Worm (Caenorhabditis elegans) whole organism, L1 larva: ENCODE results near the gene srbc-22.

Source experiments
- C04F5.9 ChIP-seq: sonication (generic microtip); optimal IDR thresholded peaks from 2 replicates; lab custom pipeline; 2016; ENCODE audit warnings: missing genetic modification characterization, missing compliant biosample characterization
- C16A3.4 ChIP-seq: fragments of 150-350 bp; optimal IDR thresholded peaks from 2 replicates; lab custom pipeline; 2014; ENCODE audit warnings: missing biosample characterization, missing genetic modification characterization
- F16B12.6 ChIP-seq: fragments of 150-350 bp; optimal IDR thresholded peaks from 2 replicates; lab custom pipeline; 2014; ENCODE audit warnings: missing biosample characterization, missing genetic modification characterization
- aha-1 ChIP-seq: fragments of 150-350 bp; optimal IDR thresholded peaks from 2 replicates; lab custom pipeline; 2014; ENCODE audit warnings: missing biosample characterization, missing genetic modification characterization
- alr-1 ChIP-seq: fragments of 200-800 bp; sonication (Bioruptor generic); optimal IDR thresholded peaks from 2 replicates; lab custom pipeline; 2018; ENCODE audit warnings: borderline replicate concordance, mild to moderate bottlenecking, missing genetic modification characterization, missing compliant biosample characterization
- aly-2 ChIP-seq: fragments of 150-350 bp; optimal IDR thresholded peaks from 2 replicates; lab custom pipeline; 2014; ENCODE audit warnings: missing biosample characterization, missing genetic modification characterization
- blmp-1 ChIP-seq: fragments of 150-350 bp; optimal IDR thresholded peaks from 2 replicates; lab custom pipeline; 2014; ENCODE audit warnings: missing biosample characterization, missing genetic modification characterization
- ceh-63 ChIP-seq: fragments of 200-800 bp; sonication (Bioruptor generic); optimal IDR thresholded peaks from 2 replicates; lab custom pipeline; 2018; ENCODE audit warnings: mild to moderate bottlenecking, missing genetic modification characterization, missing compliant biosample characterization
- ceh-8 ChIP-seq: fragments of 200-800 bp; sonication (Bioruptor generic); optimal IDR thresholded peaks from 2 replicates; lab custom pipeline; 2018; ENCODE audit warnings: mild to moderate bottlenecking, missing genetic modification characterization, moderate library complexity, missing compliant biosample characterization
- ces-1 ChIP-seq: fragments of 150-350 bp; optimal IDR thresholded peaks from 2 replicates; lab custom pipeline; 2014; ENCODE audit warnings: missing biosample characterization, missing genetic modification reagents, missing genetic modification characterization
- dpl-1 ChIP-seq, 3 experiments: fragments of 150-350 bp in 2 of 3; sonication (generic microtip) in 1 of 3; optimal IDR thresholded peaks; 2 replicates each; lab custom pipeline; 2014 to 2017; ENCODE audit warnings: missing biosample characterization in 3 of 3, missing genetic modification characterization in 3 of 3, missing genetic modification reagents in 3 of 3
- efl-1 ChIP-seq, 4 experiments: fragments of 150-350 bp; optimal IDR thresholded peaks in 3 of 4; peaks in 1 of 4; 1 replicate in 1 of 4; 2 replicates in 3 of 4; lab custom pipeline; 2014; ENCODE audit warnings: missing biosample characterization in 2 of 4, missing genetic modification characterization in 2 of 4, missing genetic modification reagents in 2 of 4
- egl-13 ChIP-seq: sonication (generic microtip); optimal IDR thresholded peaks from 2 replicates; lab custom pipeline; 2016; ENCODE audit warnings: missing genotype, missing genetic modification reagents, missing genetic modification characterization, missing compliant biosample characterization
- egl-27 ChIP-seq, 2 experiments: fragments of 150-350 bp in 1 of 2; sonication (generic microtip); optimal IDR thresholded peaks; 3 replicates each; lab custom pipeline; 2017 to 2018; ENCODE audit warnings: missing biosample characterization in 2 of 2, missing genetic modification characterization in 2 of 2, missing genetic modification reagents in 2 of 2
- elt-3 ChIP-seq, 6 experiments: fragments of 150-350 bp in 1 of 6; sonication (generic microtip); optimal IDR thresholded peaks; 2 replicates each; lab custom pipeline; 2017 to 2018; ENCODE audit warnings: missing biosample characterization in 6 of 6, missing genetic modification characterization in 6 of 6, inconsistent platforms in 1 of 6
- fkh-10 ChIP-seq: sonication (generic microtip); optimal IDR thresholded peaks from 2 replicates; lab custom pipeline; 2017; ENCODE audit warnings: missing biosample characterization, missing genetic modification reagents, missing genetic modification characterization
- fkh-4 ChIP-seq: sonication (generic microtip); optimal IDR thresholded peaks from 2 replicates; lab custom pipeline; 2016; ENCODE audit warnings: missing compliant biosample characterization, missing genetic modification characterization, borderline replicate concordance
- fos-1 ChIP-seq: fragments of 150-350 bp; optimal IDR thresholded peaks from 2 replicates; lab custom pipeline; 2014; ENCODE audit warnings: missing biosample characterization, missing genetic modification characterization
- hlh-4 ChIP-seq: sonication (generic microtip); optimal IDR thresholded peaks from 2 replicates; lab custom pipeline; 2016; ENCODE audit warnings: mild to moderate bottlenecking, missing genetic modification characterization, missing compliant biosample characterization
- irx-1 ChIP-seq: sonication (generic microtip); optimal IDR thresholded peaks from 2 replicates; lab custom pipeline; 2016; ENCODE audit warnings: missing genetic modification characterization, missing compliant biosample characterization
- lin-13 ChIP-seq: fragments of 150-350 bp; optimal IDR thresholded peaks from 2 replicates; lab custom pipeline; 2014; ENCODE audit warnings: missing biosample characterization, missing genetic modification reagents, missing genetic modification characterization
- lin-14 ChIP-seq: fragments of 200-800 bp; sonication (Bioruptor generic); optimal IDR thresholded peaks from 2 replicates; lab custom pipeline; 2018; ENCODE audit warnings: mild to moderate bottlenecking, missing genetic modification characterization, moderate library complexity, missing compliant biosample characterization
- lin-15B ChIP-seq: fragments of 150-350 bp; sonication (generic microtip); optimal IDR thresholded peaks from 3 replicates; lab custom pipeline; 2014; ENCODE audit warnings: missing biosample characterization, missing genetic modification characterization
- lin-35 ChIP-seq, 2 experiments: fragments of 150-350 bp; optimal IDR thresholded peaks; 2 replicates each; lab custom pipeline; 2014; ENCODE audit warnings: missing biosample characterization in 2 of 2, missing genetic modification characterization in 2 of 2, missing genetic modification reagents in 2 of 2
- lir-3 ChIP-seq: sonication (generic microtip); optimal IDR thresholded peaks from 2 replicates; lab custom pipeline; 2016; ENCODE audit warnings: mild to moderate bottlenecking, missing genetic modification characterization, moderate library complexity, missing compliant biosample characterization; ENCODE audit not compliant: poor library complexity
- lsy-2 ChIP-seq, 2 experiments: fragments of 150-350 bp; optimal IDR thresholded peaks; 2 replicates each; lab custom pipeline; 2014; ENCODE audit warnings: missing biosample characterization in 2 of 2, missing genetic modification characterization in 2 of 2
- mab-9 ChIP-seq: fragments of 200-800 bp; sonication (Bioruptor generic); IDR thresholded peaks from 2 replicates; pipeline ENCODE4 v1.3.6; 2022; ENCODE audit warnings: missing genetic modification reagents, missing genetic modification characterization, missing compliant biosample characterization
- mef-2 ChIP-seq: fragments of 150-350 bp; optimal IDR thresholded peaks from 2 replicates; lab custom pipeline; 2014; ENCODE audit warnings: missing biosample characterization, missing genetic modification characterization
- nhr-11 ChIP-seq: fragments of 150-350 bp; optimal IDR thresholded peaks from 2 replicates; lab custom pipeline; 2014; ENCODE audit warnings: missing biosample characterization, missing genetic modification characterization
- nhr-12 ChIP-seq: sonication (generic microtip); optimal IDR thresholded peaks from 2 replicates; lab custom pipeline; 2017; ENCODE audit warnings: missing biosample characterization, missing genetic modification characterization
- nhr-19 ChIP-seq: fragments of 200-800 bp; sonication (Bioruptor generic); conservative IDR thresholded peaks from 2 replicates; pipeline ENCODE4 v1.3.6; 2022; ENCODE audit warnings: missing genetic modification characterization, missing compliant biosample characterization
- nhr-20 ChIP-seq: sonication (generic microtip); optimal IDR thresholded peaks from 2 replicates; lab custom pipeline; 2016; ENCODE audit warnings: mild to moderate bottlenecking, missing genetic modification characterization, missing compliant biosample characterization
- nhr-237 ChIP-seq: fragments of 150-350 bp; optimal IDR thresholded peaks from 2 replicates; lab custom pipeline; 2014; ENCODE audit warnings: missing biosample characterization, missing genetic modification characterization
- nhr-28 ChIP-seq: fragments of 150-350 bp; optimal IDR thresholded peaks from 2 replicates; lab custom pipeline; 2014; ENCODE audit warnings: missing biosample characterization, missing genetic modification characterization
- nhr-47 ChIP-seq: sonication (generic microtip); optimal IDR thresholded peaks from 2 replicates; lab custom pipeline; 2016; ENCODE audit warnings: mild to moderate bottlenecking, missing genetic modification characterization, moderate library complexity, missing compliant biosample characterization
- nhr-71 ChIP-seq: sonication (generic microtip); optimal IDR thresholded peaks from 2 replicates; lab custom pipeline; 2016; ENCODE audit warnings: mild to moderate bottlenecking, missing genetic modification characterization, moderate library complexity, missing compliant biosample characterization
- nhr-84 ChIP-seq: sonication (generic microtip); optimal IDR thresholded peaks from 2 replicates; lab custom pipeline; 2017; ENCODE audit warnings: missing biosample characterization, missing genetic modification characterization
- nhr-90 ChIP-seq: sonication (generic microtip); optimal IDR thresholded peaks from 2 replicates; lab custom pipeline; 2016; ENCODE audit warnings: mild to moderate bottlenecking, missing genetic modification characterization, missing compliant biosample characterization; ENCODE audit not compliant: poor library complexity
- pax-3 ChIP-seq: fragments of 200-800 bp; sonication (Bioruptor generic); optimal IDR thresholded peaks from 2 replicates; lab custom pipeline; 2018; ENCODE audit warnings: mild to moderate bottlenecking, missing genetic modification characterization, moderate library complexity, missing compliant biosample characterization
- snpc-4 ChIP-seq: fragments of 150-350 bp; optimal IDR thresholded peaks from 2 replicates; lab custom pipeline; 2014; ENCODE audit warnings: missing biosample characterization, missing genetic modification characterization
- snu-23 ChIP-seq: sonication (generic microtip); optimal IDR thresholded peaks from 2 replicates; lab custom pipeline; 2016; ENCODE audit warnings: missing genetic modification characterization, missing compliant biosample characterization
- sox-4 ChIP-seq: sonication (generic microtip); optimal IDR thresholded peaks from 2 replicates; lab custom pipeline; 2016; ENCODE audit warnings: missing genetic modification characterization, missing compliant biosample characterization
- sup-37 ChIP-seq: fragments of 200-800 bp; sonication (Bioruptor generic); optimal IDR thresholded peaks from 2 replicates; lab custom pipeline; 2018; ENCODE audit warnings: mild to moderate bottlenecking, missing genetic modification characterization, missing compliant biosample characterization
- tbx-2 ChIP-seq: sonication (generic microtip); optimal IDR thresholded peaks from 2 replicates; lab custom pipeline; 2016; ENCODE audit warnings: missing genetic modification characterization, missing compliant biosample characterization
- unc-30 ChIP-seq: sonication (generic microtip); optimal IDR thresholded peaks from 2 replicates; lab custom pipeline; 2017; ENCODE audit warnings: missing biosample characterization, missing genetic modification characterization
- unc-62 ChIP-seq: fragments of 150-350 bp; optimal IDR thresholded peaks from 2 replicates; lab custom pipeline; 2014; ENCODE audit warnings: missing biosample characterization, missing genetic modification reagents, missing genetic modification characterization
- xbp-1 ChIP-seq: sonication (generic microtip); optimal IDR thresholded peaks from 2 replicates; lab custom pipeline; 2016; ENCODE audit warnings: missing genetic modification characterization, missing compliant biosample characterization
- zip-4 ChIP-seq: fragments of 200-800 bp; sonication (Bioruptor generic); optimal IDR thresholded peaks from 2 replicates; lab custom pipeline; 2018; ENCODE audit warnings: mild to moderate bottlenecking, missing genetic modification characterization, moderate library complexity, missing compliant biosample characterization
- ztf-11 ChIP-seq, 2 experiments: sonication (generic microtip); optimal IDR thresholded peaks; 2 replicates each; lab custom pipeline; 2016 to 2017; ENCODE audit warnings: missing genetic modification characterization in 2 of 2, missing biosample characterization in 1 of 2, missing compliant biosample characterization in 1 of 2
- ztf-4 ChIP-seq: fragments of 150-350 bp; optimal IDR thresholded peaks from 2 replicates; lab custom pipeline; 2014; ENCODE audit warnings: missing biosample characterization, missing genetic modification characterization

srbc-22 gene

DNA sequence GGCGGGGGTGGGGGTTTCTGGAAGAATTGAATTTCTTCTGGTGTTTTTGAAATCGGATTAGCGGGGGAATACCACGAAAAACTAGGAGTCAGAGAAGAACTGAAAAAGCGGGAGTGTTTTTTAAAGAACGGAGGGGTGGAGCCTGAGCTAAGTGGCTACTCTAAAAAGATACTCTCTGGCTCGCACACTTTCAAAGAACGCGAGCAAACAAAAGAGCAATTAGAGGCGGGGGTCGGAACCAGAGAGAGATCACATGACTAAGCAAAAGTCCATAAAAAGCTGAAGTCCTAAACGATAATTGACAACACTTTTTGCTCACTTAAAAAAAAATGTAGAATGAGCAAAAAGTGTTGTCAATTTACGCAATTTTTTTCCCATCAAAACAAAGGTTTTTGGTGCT lies 22.6 kb upstream of the srbc-22 start (continued):
- TF ChIP-seq mab-9 (GFP tag; lab: Robert Waterston, UW) (no peak), xbp-1 (no peak), lin-14 (GFP tag; lab: Kevin White, UChicago) (peak; percentile 92), elt-3 (tag; optimal IDR thresholded peaks at IDR 0.05; lab: Kevin White, UChicago) (no peak), snu-23 (GFP tag; lab: Kevin White, UChicago) (no peak), tbx-2 (tag; lab: Kevin White, UChicago) (peak; percentile 47), egl-13 (tag; lab: Kevin White, UChicago) (no peak), nhr-71 (peak; percentile 51), aly-2 (no peak), lin-35 (GFP tag; optimal IDR thresholded peaks at IDR 0.05; lab: Kevin White, UChicago) (no peak)

DNA sequence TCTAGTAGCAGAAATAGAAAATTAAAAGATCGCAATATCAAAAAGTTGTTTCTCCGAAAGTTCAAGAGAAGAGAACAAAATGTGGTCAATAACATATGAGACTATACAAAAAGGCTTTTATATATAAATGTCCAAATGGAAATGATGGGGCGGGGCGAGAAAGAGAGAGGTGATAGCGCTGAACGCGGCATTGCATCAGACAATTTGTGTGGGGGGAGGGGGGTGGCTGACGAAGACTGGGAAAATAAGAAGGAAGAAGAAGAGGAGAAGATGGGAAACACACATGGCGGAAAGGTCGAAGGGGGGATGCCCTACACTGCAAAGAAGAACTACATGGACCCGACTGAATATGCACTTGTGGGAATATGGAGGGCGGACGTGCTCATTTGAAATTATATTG lies 21.6 kb upstream of the srbc-22 start:
- TF ChIP-seq C04F5.9 (tag; lab: Kevin White, UChicago) (no peak), irx-1 (tag; lab: Kevin White, UChicago) (no peak), sox-4 (tag; lab: Kevin White, UChicago) (no peak), lin-14 (GFP tag; lab: Kevin White, UChicago) (peak; percentile 98), mab-9 (GFP tag; lab: Robert Waterston, UW) (no peak), tbx-2 (tag; lab: Kevin White, UChicago) (no peak), aha-1 (tag; lab: Kevin White, UChicago) (no peak), lin-35 (GFP tag; optimal IDR thresholded peaks at IDR 0.05; lab: Kevin White, UChicago) (no peak), snpc-4 (no peak), ztf-11 (tag; optimal IDR thresholded peaks at IDR 0.05; lab: Kevin White, UChicago) (no peak), elt-3 (tag; optimal IDR thresholded peaks at IDR 0.05; lab: Kevin White, UChicago) (no peak), egl-27 (tag; optimal IDR thresholded peaks at IDR 0.05; lab: Kevin White, UChicago) (no peak), nhr-11 (no peak), lsy-2 (tag; optimal IDR thresholded peaks at IDR 0.05; lab: Kevin White, UChicago) (peak in 1 of 2 experiments; percentile 44), unc-30 (tag; lab: Kevin White, UChicago) (no peak), lin-15B (no peak), egl-13 (tag; lab: Kevin White, UChicago) (no peak), fkh-10 (no peak), lin-13 (no peak), nhr-12 (no peak), ceh-63 (GFP tag; lab: Kevin White, UChicago) (no peak), fos-1 (tag; lab: Kevin White, UChicago) (no peak), nhr-90 (tag; lab: Kevin White, UChicago) (no peak), C16A3.4 (no peak), F16B12.6 (tag; lab: Kevin White, UChicago) (no peak), nhr-47 (tag; lab: Kevin White, UChicago) (no peak), lir-3 (tag; lab: Kevin White, UChicago) (no peak), unc-62 (no peak), pax-3 (no peak), nhr-237 (tag; lab: Kevin White, UChicago) (no peak), sup-37 (GFP tag; lab: Kevin White, UChicago) (no peak), blmp-1 (tag; lab: Kevin White, UChicago) (peak; percentile 48), mef-2 (tag; lab: Kevin White, UChicago) (no peak), efl-1 (optimal IDR thresholded peaks at IDR 0.05; lab: Kevin White, UChicago) (peak; percentile 4 to 17), efl-1 (GFP tag; optimal IDR thresholded peaks at IDR 0.05 in 1 of 2; lab: Kevin White, UChicago) (no peak), fkh-4 (tag; lab: Kevin White, UChicago) (no peak), dpl-1 (GFP tag; optimal IDR thresholded peaks at IDR 0.05; lab: Kevin White, UChicago) (no peak), ces-1 (GFP tag; lab: Kevin White, UChicago) (no peak), zip-4 (no peak), ceh-8 (no peak), nhr-19 (GFP tag; lab: Robert Waterston, UW) (no peak), nhr-84 (tag; lab: Kevin White, UChicago) (no peak), nhr-28 (tag; lab: Kevin White, UChicago) (no peak), nhr-20 (peak; percentile 1), hlh-4 (no peak), ztf-4 (no peak), alr-1 (tag; lab: Kevin White, UChicago) (no peak)
